Fruit fly (Drosophila melanogaster): Measurements from ENCODE around the gene Sema1a.

- TF ChIP-seq grau (tag; optimal IDR thresholded peaks at IDR 0.05): peak; percentile 87
- no peak for TF ChIP-seq CG15696 (tag; optimal IDR thresholded peaks at IDR 0.05)
- peak; percentile 9 for TF ChIP-seq CG7745 (tag; optimal IDR thresholded peaks at IDR 0.05)
- TF ChIP-seq CG6791 (GFP tag; IDR thresholded peaks at IDR 0.05; ENCODE audit: partially characterized antibody): peak; percentile 93; the same call in 2 of the 3 replicates
- peak; percentile 41 for TF ChIP-seq CG13123 (GFP tag; optimal IDR thresholded peaks at IDR 0.05)
- TF ChIP-seq CG30020 (tag; optimal IDR thresholded peaks at IDR 0.05): peak; percentile 31
- TF ChIP-seq Nf-YC (tag; optimal IDR thresholded peaks at IDR 0.05): peak; percentile 27
- no peak for TF ChIP-seq CG10565 (GFP tag; optimal IDR thresholded peaks at IDR 0.05)
- peak; percentile 68; the same call in 2 of the 3 replicates for TF ChIP-seq CG2199 (GFP tag; IDR thresholded peaks at IDR 0.05)
- TF ChIP-seq Atf6 (GFP tag; IDR thresholded peaks at IDR 0.05): peak; percentile 72
- TF ChIP-seq CG34376 (GFP tag; optimal IDR thresholded peaks at IDR 0.05): peak; percentile 25
- peak; percentile 33 for TF ChIP-seq CG7786 (GFP tag; optimal IDR thresholded peaks at IDR 0.05)
Measured at dm6 chr2L:8541469-8542233, at the start of gene Sema1a.

All from whole organism, embryonic.